Worm (Caenorhabditis elegans) whole organism, L2 larva: ENCODE data around the gene abhd-5.2.

Source experiments
- elt-1 ChIP-seq: fragments of 150-350 bp; optimal IDR thresholded peaks from 2 replicates; lab custom pipeline; 2014; ENCODE audit warnings: missing biosample characterization, missing genetic modification characterization
- lin-11 ChIP-seq: fragments of 150-350 bp; sonication (generic microtip); optimal IDR thresholded peaks from 2 replicates; lab custom pipeline; 2014; ENCODE audit warnings: missing biosample characterization, missing genetic modification characterization, inconsistent platforms, mixed read lengths

DNA sequence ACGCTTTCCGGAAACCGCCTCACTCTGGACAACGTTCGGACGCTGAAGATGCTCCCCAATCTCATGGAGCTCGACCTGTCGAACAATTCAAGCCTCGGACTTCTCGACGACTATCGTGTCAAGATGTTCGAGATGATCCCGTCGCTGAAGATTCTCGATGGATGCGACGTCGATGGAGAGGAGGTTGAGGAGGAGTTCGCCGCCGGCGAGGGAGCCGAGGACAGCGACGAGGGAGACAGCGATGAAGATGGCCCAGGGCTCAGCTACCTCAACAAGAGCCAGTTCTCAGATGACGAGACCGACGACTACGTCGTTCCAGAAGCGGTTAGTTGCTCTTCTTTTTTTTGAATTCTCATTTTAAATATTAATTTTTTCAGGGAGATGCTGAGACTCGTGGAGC lies 46.3 kb downstream of the abhd-5.2 start:
- TF ChIP-seq elt-1 (tag; lab: Kevin White, UChicago): no peak
- no peak for TF ChIP-seq lin-11 (tag; lab: Kevin White, UChicago)
